Worm (Caenorhabditis elegans): ENCODE data around the gene ttbk-8.2.

DNA sequence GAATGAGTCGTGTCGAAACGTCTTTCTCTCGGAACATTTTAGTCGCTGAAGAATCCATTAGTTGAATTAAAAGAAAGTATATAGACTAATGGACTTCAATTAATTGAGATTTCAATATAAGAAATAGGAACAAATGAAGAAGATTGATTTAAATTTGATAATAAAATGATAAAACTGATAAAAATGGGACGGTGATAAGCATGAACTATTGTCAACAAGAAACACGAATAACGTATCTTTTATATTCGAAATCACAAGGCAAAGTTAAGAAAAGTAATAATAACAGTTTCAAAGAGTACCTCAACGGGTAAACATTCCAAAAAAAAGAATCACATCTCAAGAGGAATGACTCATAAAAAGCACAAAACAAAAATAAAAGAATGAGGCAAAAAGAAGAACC lies 37.7 kb downstream of the ttbk-8.2 start, which contains the start of gene T19E7.6:
- no peak for TF ChIP-seq W03F9.2 (tag; optimal IDR thresholded peaks at IDR 0.05)
- no peak for TF ChIP-seq him-1 (tag; optimal IDR thresholded peaks at IDR 0.05)

Data from whole organism, L4/young adult.